Fruit fly (Drosophila melanogaster) ovary, adult (tissue): Measurements from ENCODE around the gene CG6695.

Experiments
- CG17801 ChIP-seq: fragments of 200-800 bp; optimal IDR thresholded peaks from 2 replicates; lab custom pipeline; 2019; ENCODE audit warnings: missing biosample characterization, mild to moderate bottlenecking, missing genetic modification characterization, moderate library complexity; ENCODE audit not compliant: partially characterized antibody

The CG6695 gene

DNA sequence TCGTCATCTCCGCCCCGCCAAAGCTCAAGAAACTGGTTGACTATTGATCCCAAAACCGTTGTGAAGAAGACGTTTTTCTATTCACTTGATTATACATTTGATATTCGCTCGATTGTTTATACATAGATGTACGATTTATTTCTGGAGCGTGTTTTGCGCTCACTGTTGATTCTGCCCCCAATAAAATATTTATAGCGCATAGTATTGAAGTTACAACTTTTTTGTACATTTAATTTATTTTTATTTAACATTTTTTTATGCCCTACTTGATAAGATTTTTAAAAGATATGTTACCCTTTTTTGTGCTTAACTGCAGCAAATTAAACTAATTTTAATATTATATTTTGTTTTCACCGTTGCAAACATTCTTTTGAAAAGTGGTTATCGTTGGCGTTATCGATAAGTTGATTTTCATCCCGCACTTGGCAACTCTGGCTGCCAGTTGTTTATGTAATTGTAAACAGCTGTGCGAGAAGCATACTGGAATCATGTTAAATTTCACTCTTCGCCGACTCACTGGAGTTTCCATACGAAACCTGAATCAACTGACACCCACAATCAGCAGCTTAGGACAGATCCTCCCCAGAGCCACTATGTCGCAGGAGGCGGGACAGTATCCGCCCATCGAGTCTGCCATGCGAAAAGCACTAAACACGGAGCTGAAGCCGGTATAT lies 4.3 kb downstream of the CG6695 start, which contains the start of gene CG31126:
Gene CG31126, plus strand, starts transcription at position 449 of the 674 bp plus-strand sequence.
- peak; percentile 10 for TF ChIP-seq CG17801

DNA sequence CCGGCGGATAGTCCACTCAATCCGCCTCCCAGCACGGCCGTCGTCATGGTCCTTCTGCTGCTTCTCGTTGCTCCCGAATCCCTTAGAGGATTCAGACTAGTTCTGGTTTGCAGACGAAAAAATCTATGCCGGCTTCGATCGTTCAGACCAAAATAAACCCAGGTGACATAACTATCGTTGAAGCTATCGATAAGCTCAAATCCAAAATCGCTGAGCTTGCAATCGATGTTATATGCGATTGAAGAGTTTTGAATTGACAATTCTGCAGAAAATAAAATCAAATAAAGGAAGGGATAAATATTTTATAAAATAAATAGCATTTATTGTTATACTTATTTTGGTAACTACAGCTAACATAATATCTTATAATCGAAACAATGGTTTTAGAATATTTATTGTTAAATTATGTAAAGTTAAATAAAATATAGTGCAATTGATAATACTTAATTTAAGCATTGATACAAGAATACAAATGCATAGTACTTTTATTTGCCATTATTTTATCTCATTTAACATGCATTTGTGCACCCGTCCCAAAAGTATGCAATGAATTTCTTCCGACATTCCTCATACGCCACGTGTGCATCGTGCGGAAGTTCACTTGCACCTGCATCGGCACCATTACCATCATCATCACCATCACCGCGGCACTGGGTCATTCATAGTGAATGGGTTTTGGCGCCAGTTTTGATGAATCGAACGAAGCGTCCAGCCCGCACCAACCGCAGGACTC lies 6.9 kb downstream of the CG6695 start, which contains the start of gene Ppox:
Gene Ppox, minus strand, starts transcription at position 173 of the 733 bp plus-strand sequence.
- TF ChIP-seq CG17801, result no peak

DNA sequence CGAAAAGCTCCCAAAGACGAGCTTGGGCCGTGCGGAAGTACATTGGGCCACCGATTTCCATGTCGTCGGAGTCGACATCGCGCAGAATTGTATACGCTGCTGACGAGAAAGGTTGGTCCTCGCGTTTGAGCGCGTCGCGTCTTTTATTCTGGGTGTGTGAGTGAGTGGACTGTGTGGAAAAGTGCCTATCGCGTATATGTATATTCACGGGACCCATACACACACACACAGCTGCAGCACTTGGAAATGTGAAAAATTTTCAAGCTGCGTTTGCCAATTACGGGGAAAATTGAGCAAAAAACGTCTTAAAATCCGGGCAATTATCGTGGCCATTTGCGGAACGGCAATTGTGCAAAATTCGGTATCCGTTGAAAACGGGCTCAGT lies 7.4 kb downstream of the CG6695 start, which contains the start of gene slo:
Gene slo, plus strand, starts transcription at position 80 of the 385 bp plus-strand sequence.
- TF ChIP-seq CG17801, result no peak

DNA sequence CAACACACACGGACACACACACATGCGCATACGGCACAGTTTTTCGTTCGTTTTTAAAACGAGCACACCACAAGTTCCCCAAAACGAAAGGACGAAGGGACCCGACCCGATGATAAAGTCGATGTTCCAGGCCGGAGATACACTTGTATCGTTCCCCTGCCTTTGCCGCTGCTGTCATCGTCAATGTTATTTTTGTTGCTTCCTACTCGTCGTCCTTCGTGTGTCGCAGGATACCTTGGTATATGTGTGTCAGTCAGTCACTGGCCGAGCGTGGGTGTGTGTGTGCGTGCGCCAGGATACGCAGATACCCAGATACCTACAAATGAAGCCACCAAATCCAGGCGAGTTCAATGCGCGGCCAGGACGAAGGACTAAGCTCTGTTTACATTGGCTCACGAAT lies 8.1 kb downstream of the CG6695 start:
- no peak for TF ChIP-seq CG17801

DNA sequence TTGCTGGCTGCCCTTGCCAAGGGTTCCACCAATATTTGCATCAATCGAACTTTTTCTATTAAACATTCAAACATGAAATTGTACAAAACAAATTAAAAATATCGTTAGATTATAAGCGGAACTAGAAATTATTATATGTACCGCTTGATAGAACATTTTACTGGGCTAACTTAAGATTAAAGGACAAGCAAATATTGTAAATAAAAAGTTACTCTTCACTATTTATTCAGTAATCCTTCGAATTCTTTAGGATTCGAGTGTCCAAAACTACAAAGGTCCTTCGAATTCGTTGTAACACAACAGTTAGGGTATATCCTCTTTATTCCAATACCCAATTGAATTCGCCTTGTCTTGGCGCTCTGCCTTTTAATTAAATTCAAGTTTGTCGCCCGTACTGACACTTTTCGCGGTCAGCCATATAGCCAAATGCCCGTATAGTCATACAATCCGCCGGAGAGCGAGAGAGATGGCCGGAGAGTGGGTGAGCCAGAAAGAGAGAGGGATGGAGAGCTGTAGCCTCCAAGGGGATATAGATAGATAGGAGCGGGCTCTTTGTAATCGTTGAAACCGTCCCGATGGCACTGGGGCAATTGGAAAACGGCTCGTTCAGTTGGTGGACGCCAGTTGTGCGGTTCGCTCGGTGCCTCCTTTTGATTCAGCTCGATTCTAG lies 12.7 kb downstream of the CG6695 start:
- no peak for TF ChIP-seq CG17801

DNA sequence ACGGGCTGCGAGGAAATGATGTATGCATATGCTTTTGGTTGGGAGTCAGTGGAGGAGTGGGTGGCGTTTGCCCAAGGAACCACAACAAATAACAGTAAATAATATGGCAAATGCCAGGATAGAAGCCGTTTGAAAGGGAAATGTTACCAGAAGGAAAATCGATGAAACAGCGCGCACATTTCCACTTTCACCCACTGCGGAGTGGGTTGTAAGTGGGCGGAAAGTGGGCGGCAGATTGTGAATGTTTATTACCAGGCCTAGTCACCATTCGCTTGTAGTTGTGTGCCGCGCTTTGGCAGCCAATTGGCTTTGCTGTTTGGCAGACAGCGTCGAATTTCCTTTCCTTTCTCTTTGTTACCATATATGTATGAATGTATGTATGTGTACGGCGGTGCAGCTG lies 16.7 kb downstream of the CG6695 start:
- TF ChIP-seq CG17801, result no peak

DNA sequence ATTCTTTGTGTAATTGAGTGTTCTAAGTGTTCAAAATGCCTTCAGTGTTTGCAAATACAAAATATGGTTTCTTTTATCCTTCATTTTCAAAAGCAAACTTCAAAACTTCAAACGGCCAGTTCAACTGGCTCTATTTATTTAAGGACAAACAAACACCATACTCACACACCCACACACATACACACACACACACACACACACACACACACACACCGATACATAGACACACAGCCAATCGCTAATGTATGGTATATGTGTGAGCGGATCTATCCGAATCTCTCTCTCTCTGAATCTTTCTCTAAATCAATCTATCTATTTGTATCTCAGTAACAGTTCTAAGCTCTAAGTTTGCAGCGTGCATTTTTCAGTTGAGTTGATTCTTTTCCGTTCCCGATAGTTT lies 37.9 kb downstream of the CG6695 start:
- no peak for TF ChIP-seq CG17801

DNA sequence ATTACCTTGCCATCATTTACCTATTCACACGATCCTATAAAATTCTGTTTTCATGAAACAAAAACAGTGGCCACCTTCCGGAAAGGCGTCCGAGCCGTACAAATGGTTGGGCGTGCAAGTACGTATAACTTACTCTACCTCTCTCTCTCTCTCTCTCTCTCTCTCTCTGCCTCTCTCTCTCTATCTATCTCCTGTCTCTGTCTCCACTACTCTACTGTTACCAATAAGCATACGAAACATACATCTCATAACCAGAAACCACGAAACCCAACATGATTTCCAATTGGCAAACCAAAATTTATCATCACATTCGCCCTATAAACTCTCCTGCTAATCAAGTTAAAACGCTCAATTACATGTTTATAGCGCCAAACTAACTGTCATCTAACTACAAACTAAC lies 44.3 kb downstream of the CG6695 start:
- TF ChIP-seq CG17801, result no peak
